Worm (Caenorhabditis elegans) whole organism, L1 larva: Measurements from ENCODE around the gene erfa-1.

Experiments used
- C16A3.4 ChIP-seq: fragments of 150-350 bp; optimal IDR thresholded peaks from 2 replicates; lab custom pipeline; 2014; ENCODE audit warnings: missing biosample characterization, missing genetic modification characterization
- C34B4.2 ChIP-seq: sonication (generic microtip); optimal IDR thresholded peaks from 2 replicates; lab custom pipeline; 2017; ENCODE audit warnings: mild to moderate bottlenecking, missing genetic modification characterization, missing compliant biosample characterization
- F16B12.6 ChIP-seq: fragments of 150-350 bp; optimal IDR thresholded peaks from 2 replicates; lab custom pipeline; 2014; ENCODE audit warnings: missing biosample characterization, missing genetic modification characterization
- alr-1 ChIP-seq: fragments of 200-800 bp; sonication (Bioruptor generic); optimal IDR thresholded peaks from 2 replicates; lab custom pipeline; 2018; ENCODE audit warnings: borderline replicate concordance, mild to moderate bottlenecking, missing genetic modification characterization, missing compliant biosample characterization
- blmp-1 ChIP-seq: fragments of 150-350 bp; optimal IDR thresholded peaks from 2 replicates; lab custom pipeline; 2014; ENCODE audit warnings: missing biosample characterization, missing genetic modification characterization
- ceh-82 ChIP-seq, 3 experiments: fragments of 150-350 bp in 1 of 3; sonication (generic microtip) in 2 of 3; optimal IDR thresholded peaks; 2 replicates each; lab custom pipeline; 2014 to 2017; ENCODE audit warnings: missing biosample characterization in 3 of 3, missing genetic modification characterization in 3 of 3
- ceh-90 ChIP-seq: sonication (generic microtip); optimal IDR thresholded peaks from 2 replicates; lab custom pipeline; 2016; ENCODE audit warnings: missing genetic modification characterization, missing compliant biosample characterization
- dpl-1 ChIP-seq, 3 experiments: fragments of 150-350 bp in 2 of 3; sonication (generic microtip) in 1 of 3; optimal IDR thresholded peaks; 2 replicates each; lab custom pipeline; 2014 to 2017; ENCODE audit warnings: missing biosample characterization in 3 of 3, missing genetic modification characterization in 3 of 3, missing genetic modification reagents in 3 of 3
- efl-1 ChIP-seq, 4 experiments: fragments of 150-350 bp; optimal IDR thresholded peaks in 3 of 4; peaks in 1 of 4; 1 replicate in 1 of 4; 2 replicates in 3 of 4; lab custom pipeline; 2014; ENCODE audit warnings: missing biosample characterization in 2 of 4, missing genetic modification characterization in 2 of 4, missing genetic modification reagents in 2 of 4
- efl-3 ChIP-seq: fragments of 200-800 bp; sonication (Bioruptor generic); optimal IDR thresholded peaks from 2 replicates; lab custom pipeline; 2018; ENCODE audit warnings: mild to moderate bottlenecking, missing genetic modification characterization, missing compliant biosample characterization
- egl-13 ChIP-seq: sonication (generic microtip); optimal IDR thresholded peaks from 2 replicates; lab custom pipeline; 2016; ENCODE audit warnings: missing genotype, missing genetic modification reagents, missing genetic modification characterization, missing compliant biosample characterization
- elt-3 ChIP-seq, 6 experiments: fragments of 150-350 bp in 1 of 6; sonication (generic microtip); optimal IDR thresholded peaks; 2 replicates each; lab custom pipeline; 2017 to 2018; ENCODE audit warnings: missing biosample characterization in 6 of 6, missing genetic modification characterization in 6 of 6, inconsistent platforms in 1 of 6
- fkh-4 ChIP-seq: sonication (generic microtip); optimal IDR thresholded peaks from 2 replicates; lab custom pipeline; 2016; ENCODE audit warnings: missing compliant biosample characterization, missing genetic modification characterization, borderline replicate concordance
- fkh-8 ChIP-seq: sonication (generic microtip); optimal IDR thresholded peaks from 2 replicates; lab custom pipeline; 2016; ENCODE audit warnings: mild to moderate bottlenecking, missing genetic modification characterization, missing compliant biosample characterization
- hlh-4 ChIP-seq: sonication (generic microtip); optimal IDR thresholded peaks from 2 replicates; lab custom pipeline; 2016; ENCODE audit warnings: mild to moderate bottlenecking, missing genetic modification characterization, missing compliant biosample characterization
- hpl-2 ChIP-seq: fragments of 150-350 bp; optimal IDR thresholded peaks from 2 replicates; lab custom pipeline; 2014; ENCODE audit warnings: missing biosample characterization, missing genetic modification reagents, missing genetic modification characterization
- irx-1 ChIP-seq: sonication (generic microtip); optimal IDR thresholded peaks from 2 replicates; lab custom pipeline; 2016; ENCODE audit warnings: missing genetic modification characterization, missing compliant biosample characterization
- isw-1 ChIP-seq: fragments of 200-800 bp; sonication (Bioruptor generic); IDR thresholded peaks from 2 replicates; pipeline ENCODE4 v1.3.6; 2022; ENCODE audit warnings: missing genetic modification characterization, missing compliant biosample characterization
- lin-13 ChIP-seq: fragments of 150-350 bp; optimal IDR thresholded peaks from 2 replicates; lab custom pipeline; 2014; ENCODE audit warnings: missing biosample characterization, missing genetic modification reagents, missing genetic modification characterization
- lin-14 ChIP-seq: fragments of 200-800 bp; sonication (Bioruptor generic); optimal IDR thresholded peaks from 2 replicates; lab custom pipeline; 2018; ENCODE audit warnings: mild to moderate bottlenecking, missing genetic modification characterization, moderate library complexity, missing compliant biosample characterization
- lin-15B ChIP-seq: fragments of 150-350 bp; sonication (generic microtip); optimal IDR thresholded peaks from 3 replicates; lab custom pipeline; 2014; ENCODE audit warnings: missing biosample characterization, missing genetic modification characterization
- lin-35 ChIP-seq, 2 experiments: fragments of 150-350 bp; optimal IDR thresholded peaks; 2 replicates each; lab custom pipeline; 2014; ENCODE audit warnings: missing biosample characterization in 2 of 2, missing genetic modification characterization in 2 of 2, missing genetic modification reagents in 2 of 2
- lir-3 ChIP-seq: sonication (generic microtip); optimal IDR thresholded peaks from 2 replicates; lab custom pipeline; 2016; ENCODE audit warnings: mild to moderate bottlenecking, missing genetic modification characterization, moderate library complexity, missing compliant biosample characterization; ENCODE audit not compliant: poor library complexity
- lsy-2 ChIP-seq, 2 experiments: fragments of 150-350 bp; optimal IDR thresholded peaks; 2 replicates each; lab custom pipeline; 2014; ENCODE audit warnings: missing biosample characterization in 2 of 2, missing genetic modification characterization in 2 of 2
- mdl-1 ChIP-seq, 2 experiments: fragments of 150-350 bp; optimal IDR thresholded peaks; 2 replicates each; lab custom pipeline; 2014 to 2017; ENCODE audit warnings: missing biosample characterization in 2 of 2, missing genetic modification characterization in 2 of 2, inconsistent platforms in 1 of 2
- mef-2 ChIP-seq: fragments of 150-350 bp; optimal IDR thresholded peaks from 2 replicates; lab custom pipeline; 2014; ENCODE audit warnings: missing biosample characterization, missing genetic modification characterization
- mep-1 ChIP-seq: fragments of 150-350 bp; optimal IDR thresholded peaks from 2 replicates; lab custom pipeline; 2014; ENCODE audit warnings: missing biosample characterization, missing genetic modification characterization
- nhr-19 ChIP-seq: fragments of 200-800 bp; sonication (Bioruptor generic); conservative IDR thresholded peaks from 2 replicates; pipeline ENCODE4 v1.3.6; 2022; ENCODE audit warnings: missing genetic modification characterization, missing compliant biosample characterization
- nhr-20 ChIP-seq: sonication (generic microtip); optimal IDR thresholded peaks from 2 replicates; lab custom pipeline; 2016; ENCODE audit warnings: mild to moderate bottlenecking, missing genetic modification characterization, missing compliant biosample characterization
- nhr-47 ChIP-seq: sonication (generic microtip); optimal IDR thresholded peaks from 2 replicates; lab custom pipeline; 2016; ENCODE audit warnings: mild to moderate bottlenecking, missing genetic modification characterization, moderate library complexity, missing compliant biosample characterization
- nhr-71 ChIP-seq: sonication (generic microtip); optimal IDR thresholded peaks from 2 replicates; lab custom pipeline; 2016; ENCODE audit warnings: mild to moderate bottlenecking, missing genetic modification characterization, moderate library complexity, missing compliant biosample characterization
- nhr-85 ChIP-seq: sonication (generic microtip); peaks from one replicate; lab custom pipeline; 2016; ENCODE audit warnings: missing genetic modification characterization, inconsistent platforms, missing compliant biosample characterization
- nhr-90 ChIP-seq: sonication (generic microtip); optimal IDR thresholded peaks from 2 replicates; lab custom pipeline; 2016; ENCODE audit warnings: mild to moderate bottlenecking, missing genetic modification characterization, missing compliant biosample characterization; ENCODE audit not compliant: poor library complexity
- rnt-1 ChIP-seq: sonication (generic microtip); optimal IDR thresholded peaks from 2 replicates; lab custom pipeline; 2016; ENCODE audit warnings: mild to moderate bottlenecking, missing genetic modification characterization, moderate library complexity, missing compliant biosample characterization
- skn-1 ChIP-seq: fragments of 150-350 bp; optimal IDR thresholded peaks from 2 replicates; lab custom pipeline; 2014; ENCODE audit warnings: missing biosample characterization, missing genetic modification characterization
- snu-23 ChIP-seq: sonication (generic microtip); optimal IDR thresholded peaks from 2 replicates; lab custom pipeline; 2016; ENCODE audit warnings: missing genetic modification characterization, missing compliant biosample characterization
- sptf-1 ChIP-seq: fragments of 150-350 bp; optimal IDR thresholded peaks from 2 replicates; lab custom pipeline; 2014; ENCODE audit warnings: missing biosample characterization, missing genetic modification characterization
- sup-37 ChIP-seq: fragments of 200-800 bp; sonication (Bioruptor generic); optimal IDR thresholded peaks from 2 replicates; lab custom pipeline; 2018; ENCODE audit warnings: mild to moderate bottlenecking, missing genetic modification characterization, missing compliant biosample characterization
- swsn-7 ChIP-seq: sonication (generic microtip); optimal IDR thresholded peaks from 2 replicates; lab custom pipeline; 2016; ENCODE audit warnings: missing genetic modification characterization, missing compliant biosample characterization
- tbx-2 ChIP-seq: sonication (generic microtip); optimal IDR thresholded peaks from 2 replicates; lab custom pipeline; 2016; ENCODE audit warnings: missing genetic modification characterization, missing compliant biosample characterization
- unc-130 ChIP-seq: fragments of 150-350 bp; optimal IDR thresholded peaks from 2 replicates; lab custom pipeline; 2017; ENCODE audit warnings: missing biosample characterization, missing genetic modification characterization, inconsistent platforms
- unc-30 ChIP-seq: sonication (generic microtip); optimal IDR thresholded peaks from 2 replicates; lab custom pipeline; 2017; ENCODE audit warnings: missing biosample characterization, missing genetic modification characterization
- unc-62 ChIP-seq: fragments of 150-350 bp; optimal IDR thresholded peaks from 2 replicates; lab custom pipeline; 2014; ENCODE audit warnings: missing biosample characterization, missing genetic modification reagents, missing genetic modification characterization
- unc-86 ChIP-seq: sonication (generic microtip); optimal IDR thresholded peaks from 2 replicates; lab custom pipeline; 2016; ENCODE audit warnings: missing genetic modification characterization, missing compliant biosample characterization
- xbp-1 ChIP-seq: sonication (generic microtip); optimal IDR thresholded peaks from 2 replicates; lab custom pipeline; 2016; ENCODE audit warnings: missing genetic modification characterization, missing compliant biosample characterization
- zag-1 ChIP-seq: fragments of 150-350 bp; optimal IDR thresholded peaks from 2 replicates; lab custom pipeline; 2014; ENCODE audit warnings: missing biosample characterization, missing genetic modification characterization
- ztf-11 ChIP-seq, 2 experiments: sonication (generic microtip); optimal IDR thresholded peaks; 2 replicates each; lab custom pipeline; 2016 to 2017; ENCODE audit warnings: missing genetic modification characterization in 2 of 2, missing biosample characterization in 1 of 2, missing compliant biosample characterization in 1 of 2

Gene erfa-1

ce11 chrV:6433446-6434178 is at the start of gene erfa-1, which contains the start of gene gad-1:
erfa-1 (plus strand) TSS chrV:6434128.
gad-1 (minus strand) TSS chrV:6433496.
- TF ChIP-seq nhr-20 (tag; lab: Kevin White, UChicago) (peak; percentile 68), lin-13 (peak; percentile 30), lin-15B (tag; lab: Kevin White, UChicago) (peak; percentile 89), F16B12.6 (tag; lab: Kevin White, UChicago) (peak; percentile 56), C34B4.2 (tag; lab: Kevin White, UChicago) (no peak), rnt-1 (peak; percentile 87), egl-13 (no peak), skn-1 (tag; lab: Kevin White, UChicago) (peak; percentile 66), lin-14 (GFP tag; lab: Kevin White, UChicago) (peak; percentile 69), blmp-1 (peak; percentile 47), nhr-90 (peak; percentile 6), nhr-47 (tag; lab: Kevin White, UChicago) (peak; percentile 63), snu-23 (peak; percentile 68), efl-3 (GFP tag; lab: Kevin White, UChicago) (no peak), nhr-71 (tag; lab: Kevin White, UChicago) (peak; percentile 72), C16A3.4 (tag; lab: Kevin White, UChicago) (peak; percentile 72), fkh-8 (tag; lab: Kevin White, UChicago) (peak; percentile 44), alr-1 (tag; lab: Kevin White, UChicago) (no peak), unc-62 (GFP tag; lab: Kevin White, UChicago) (no peak), swsn-7 (tag; lab: Kevin White, UChicago) (peak; percentile 36), unc-30 (tag; lab: Kevin White, UChicago) (no peak), sptf-1 (tag; lab: Kevin White, UChicago) (no peak), lsy-2 (tag; optimal IDR thresholded peaks at IDR 0.05; lab: Kevin White, UChicago) (peak; percentile 68 to 95), sup-37 (GFP tag; lab: Kevin White, UChicago) (no peak), lir-3 (tag; lab: Kevin White, UChicago) (peak; percentile 69), mdl-1 (tag; optimal IDR thresholded peaks at IDR 0.05; lab: Kevin White, UChicago) (peak in 1 of 2 experiments; percentile 32), hlh-4 (tag; lab: Kevin White, UChicago) (no peak), efl-1 (optimal IDR thresholded peaks at IDR 0.05; lab: Kevin White, UChicago) (peak; percentile 67 to 78), efl-1 (GFP tag; optimal IDR thresholded peaks at IDR 0.05 in 1 of 2; lab: Kevin White, UChicago) (peak; percentile 67 to 82), hpl-2 (GFP tag; lab: Kevin White, UChicago) (no peak), ztf-11 (tag; optimal IDR thresholded peaks at IDR 0.05; lab: Kevin White, UChicago) (peak in 1 of 2 experiments; percentile 30), irx-1 (tag; lab: Kevin White, UChicago) (peak; percentile 29), elt-3 (tag; optimal IDR thresholded peaks at IDR 0.05; lab: Kevin White, UChicago) (peak in 1 of 6 experiments; percentile 36), isw-1 (GFP tag; lab: Robert Waterston, UW) (peak; percentile 41), unc-86 (tag; lab: Kevin White, UChicago) (peak; percentile 16), ceh-90 (peak; percentile 76), nhr-19 (GFP tag; lab: Robert Waterston, UW) (peak; percentile 43; the same call in 1 of the 2 replicates), tbx-2 (tag; lab: Kevin White, UChicago) (peak; percentile 58), lin-35 (GFP tag; optimal IDR thresholded peaks at IDR 0.05; lab: Kevin White, UChicago) (peak; percentile 74 to 82), ceh-82 (tag; optimal IDR thresholded peaks at IDR 0.05; lab: Kevin White, UChicago) (peak in 1 of 3 experiments; percentile 80), dpl-1 (GFP tag; optimal IDR thresholded peaks at IDR 0.05; lab: Kevin White, UChicago) (peak; percentile 61 to 71 (median 62)), xbp-1 (tag; lab: Kevin White, UChicago) (peak; percentile 38), fkh-4 (tag; lab: Kevin White, UChicago) (no peak), unc-130 (peak; percentile 66), mef-2 (tag; lab: Kevin White, UChicago) (no peak), nhr-85 (tag; lab: Kevin White, UChicago) (peak; percentile 74), mep-1 (tag; lab: Kevin White, UChicago) (peak; percentile 70), zag-1 (tag; lab: Kevin White, UChicago) (no peak)
